Fruit fly (Drosophila melanogaster) whole organism, embryonic: ENCODE data around the gene bor.

Experiments
- B-H2 ChIP-seq: fragments of 200-800 bp; sonication (Bioruptor generic); optimal IDR thresholded peaks from 2 replicates; lab custom pipeline; 2018; ENCODE audit warnings: missing biosample characterization, mild to moderate bottlenecking, missing genetic modification characterization
- CG10431 ChIP-seq: fragments of 200-800 bp; sonication (Bioruptor generic); optimal IDR thresholded peaks from 3 replicates; lab custom pipeline; 2018; ENCODE audit warnings: missing biosample characterization, mild to moderate bottlenecking, missing genetic modification characterization
- CG10565 ChIP-seq: fragments of 200-800 bp; sonication (Bioruptor generic); optimal IDR thresholded peaks from 3 replicates; lab custom pipeline; 2016; ENCODE audit warnings: missing biosample characterization, mild to moderate bottlenecking, missing genetic modification characterization
- CG10654 ChIP-seq: fragments of 200-800 bp; sonication (Bioruptor generic); optimal IDR thresholded peaks from 2 replicates; lab custom pipeline; 2016; ENCODE audit warnings: missing biosample characterization, missing genetic modification characterization
- CG12942 ChIP-seq: fragments of 200-800 bp; sonication (Bioruptor generic); optimal IDR thresholded peaks from 3 replicates; lab custom pipeline; 2016; ENCODE audit warnings: missing biosample characterization, missing genetic modification characterization
- CG13624 ChIP-seq: fragments of 200-800 bp; sonication (Bioruptor generic); optimal IDR thresholded peaks from 2 replicates; lab custom pipeline; 2016; ENCODE audit warnings: missing biosample characterization, missing genetic modification characterization
- CG14441 ChIP-seq: fragments of 200-800 bp; sonication (Bioruptor generic); IDR thresholded peaks from 2 replicates; pipeline ENCODE4 v1.3.6; 2022; ENCODE audit warnings: missing biosample characterization, missing genetic modification characterization
- CG17361 ChIP-seq: fragments of 200-800 bp; sonication (Bioruptor generic); IDR thresholded peaks from 3 replicates; pipeline ENCODE4 v1.3.6; 2022; ENCODE audit warnings: missing biosample characterization, missing genetic modification characterization
- CG17912 ChIP-seq: fragments of 200-800 bp; sonication (Bioruptor generic); optimal IDR thresholded peaks from 2 replicates; lab custom pipeline; 2018; ENCODE audit warnings: missing biosample characterization, mild to moderate bottlenecking, missing genetic modification characterization
- CG18011 ChIP-seq: fragments of 200-800 bp; sonication (Bioruptor generic); optimal IDR thresholded peaks from 2 replicates; lab custom pipeline; 2017; ENCODE audit warnings: missing biosample characterization, missing genetic modification characterization, mild to moderate bottlenecking, moderate library complexity, missing genotype
- CG2120 ChIP-seq: fragments of 200-800 bp; sonication (Bioruptor generic); optimal IDR thresholded peaks from 3 replicates; lab custom pipeline; 2016; ENCODE audit warnings: missing biosample characterization, missing genetic modification characterization
- CG32532 ChIP-seq: fragments of 200-800 bp; sonication (Bioruptor generic); IDR thresholded peaks from 2 replicates; pipeline ENCODE4 v1.3.6; 2022; ENCODE audit warnings: missing biosample characterization, missing genetic modification characterization
- CG3407 ChIP-seq: fragments of 200-800 bp; sonication (Bioruptor generic); optimal IDR thresholded peaks from 2 replicates; lab custom pipeline; 2018; ENCODE audit warnings: missing biosample characterization, mild to moderate bottlenecking, missing genetic modification characterization
- CG34224 ChIP-seq: fragments of 200-800 bp; sonication (Bioruptor generic); IDR thresholded peaks from 3 replicates; pipeline ENCODE4 v1.3.6; 2022; ENCODE audit warnings: missing biosample characterization, missing genetic modification characterization; ENCODE audit not compliant: partially characterized antibody
- CG3726 ChIP-seq: fragments of 200-800 bp; sonication (Bioruptor generic); IDR thresholded peaks from 3 replicates; pipeline ENCODE4, ENCODE4 v1.3.6; 2022; ENCODE audit warnings: missing biosample characterization, missing genetic modification characterization
- CG3838 ChIP-seq: fragments of 200-800 bp; sonication (Bioruptor generic); optimal IDR thresholded peaks from 3 replicates; lab custom pipeline; 2016; ENCODE audit warnings: missing biosample characterization, missing genetic modification characterization
- CG43689 ChIP-seq: fragments of 200-800 bp; sonication (Bioruptor generic); IDR thresholded peaks from 2 replicates; pipeline ENCODE4 v1.3.6; 2022; ENCODE audit warnings: missing biosample characterization, missing genetic modification characterization
- CG5245 ChIP-seq: fragments of 200-800 bp; sonication (Bioruptor generic); optimal IDR thresholded peaks from 3 replicates; lab custom pipeline; 2016; ENCODE audit warnings: missing biosample characterization, missing genetic modification characterization
- CG7839 ChIP-seq: fragments of 200-800 bp; sonication (Bioruptor generic); optimal IDR thresholded peaks from 3 replicates; lab custom pipeline; 2018; ENCODE audit warnings: missing biosample characterization, mild to moderate bottlenecking, missing genetic modification characterization, moderate library complexity
- CG8281 ChIP-seq: fragments of 200-800 bp; sonication (Bioruptor generic); optimal IDR thresholded peaks from 2 replicates; lab custom pipeline; 2018; ENCODE audit warnings: missing biosample characterization, mild to moderate bottlenecking, missing genetic modification characterization, moderate library complexity
- CG8765 ChIP-seq: fragments of 200-800 bp; sonication (Bioruptor generic); IDR thresholded peaks from 2 replicates; pipeline ENCODE4 v1.3.6; 2022; ENCODE audit warnings: missing biosample characterization, missing genetic modification characterization
- CG9797 ChIP-seq: fragments of 200-800 bp; sonication (Bioruptor generic); optimal IDR thresholded peaks from 3 replicates; lab custom pipeline; 2018; ENCODE audit warnings: missing biosample characterization, mild to moderate bottlenecking, missing genetic modification characterization
- Deaf1 ChIP-seq: fragments of 200-800 bp; optimal IDR thresholded peaks from 3 replicates; lab custom pipeline; 2019; ENCODE audit warnings: missing biosample characterization, mild to moderate bottlenecking, missing genetic modification characterization, moderate library complexity
- Fer1 ChIP-seq: fragments of 200-800 bp; sonication (Bioruptor generic); optimal IDR thresholded peaks from 2 replicates; lab custom pipeline; 2017; ENCODE audit warnings: missing biosample characterization, mild to moderate bottlenecking, missing genetic modification characterization
- HLH4C ChIP-seq: fragments of 200-800 bp; sonication (Bioruptor generic); IDR thresholded peaks from 3 replicates; pipeline ENCODE4 v1.3.6; 2022; ENCODE audit warnings: missing biosample characterization, missing genetic modification characterization; ENCODE audit not compliant: partially characterized antibody
- Mad ChIP-seq: fragments of 200-800 bp; sonication (Bioruptor generic); optimal IDR thresholded peaks from 2 replicates; lab custom pipeline; 2016; ENCODE audit warnings: missing biosample characterization, missing genetic modification characterization
- Sin3A ChIP-seq: fragments of >200 bp; optimal IDR thresholded peaks from 2 replicates; lab custom pipeline; 2018
- Stat92E ChIP-seq, 3 experiments: fragments of >200 bp in 2 of 3; fragments of 200-800 bp in 1 of 3; sonication (Bioruptor generic) in 1 of 3; optimal IDR thresholded peaks; 2 replicates each; lab custom pipeline; 2017 to 2019; ENCODE audit warnings: missing biosample characterization in 3 of 3, missing genetic modification characterization in 3 of 3, mild to moderate bottlenecking in 1 of 3, moderate library complexity in 1 of 3
- ab ChIP-seq: fragments of 200-800 bp; sonication (Bioruptor generic); optimal IDR thresholded peaks from 2 replicates; lab custom pipeline; 2016; ENCODE audit warnings: missing biosample characterization, missing genetic modification characterization
- ara ChIP-seq: fragments of 200-800 bp; sonication (Bioruptor generic); IDR thresholded peaks from 2 replicates; pipeline ENCODE4 v1.3.6; 2022; ENCODE audit warnings: missing biosample characterization, missing genetic modification characterization
- btn ChIP-seq: fragments of 200-800 bp; sonication (Bioruptor generic); optimal IDR thresholded peaks from 2 replicates; lab custom pipeline; 2016; ENCODE audit warnings: missing biosample characterization, missing genetic modification characterization
- chinmo ChIP-seq: fragments of 200-800 bp; sonication (Bioruptor generic); IDR thresholded peaks from 4 replicates; pipeline ENCODE4 v1.3.6; 2022; ENCODE audit warnings: missing biosample characterization, missing genetic modification characterization; ENCODE audit not compliant: partially characterized antibody
- disco-r ChIP-seq: fragments of 200-800 bp; sonication (Bioruptor generic); optimal IDR thresholded peaks from 2 replicates; lab custom pipeline; 2016; ENCODE audit warnings: missing biosample characterization, missing genetic modification characterization
- dmrt11E ChIP-seq: fragments of 200-800 bp; sonication (Bioruptor generic); optimal IDR thresholded peaks from 3 replicates; lab custom pipeline; 2018; ENCODE audit warnings: missing biosample characterization, mild to moderate bottlenecking, missing genetic modification characterization, moderate library complexity
- eve ChIP-seq, 2 experiments: fragments of >200 bp; optimal IDR thresholded peaks; 2 replicates each; lab custom pipeline; 2017; ENCODE audit warnings: missing biosample characterization in 2 of 2, missing genetic modification characterization in 2 of 2
- gcm2 ChIP-seq: fragments of 200-800 bp; sonication (Bioruptor generic); optimal IDR thresholded peaks from 2 replicates; lab custom pipeline; 2016; ENCODE audit warnings: missing biosample characterization, missing genetic modification characterization
- grau ChIP-seq: fragments of 200-800 bp; optimal IDR thresholded peaks from 3 replicates; lab custom pipeline; 2019; ENCODE audit warnings: missing biosample characterization, mild to moderate bottlenecking, missing genetic modification characterization, moderate library complexity
- gsb ChIP-seq: fragments of 200-800 bp; sonication (Bioruptor generic); IDR thresholded peaks from 2 replicates; pipeline ENCODE4 v1.3.6; 2022; ENCODE audit warnings: missing biosample characterization, missing genetic modification characterization
- gsb-n ChIP-seq: fragments of 200-800 bp; sonication (Bioruptor generic); optimal IDR thresholded peaks from 3 replicates; lab custom pipeline; 2018; ENCODE audit warnings: missing biosample characterization, mild to moderate bottlenecking, missing genetic modification characterization
- her ChIP-seq: fragments of 200-800 bp; sonication (Bioruptor generic); optimal IDR thresholded peaks from 2 replicates; lab custom pipeline; 2016; ENCODE audit warnings: missing biosample characterization, missing genetic modification characterization
- hth ChIP-seq: fragments of >200 bp; optimal IDR thresholded peaks from 2 replicates; lab custom pipeline; 2017; ENCODE audit warnings: inconsistent platforms
- lab ChIP-seq: fragments of 200-800 bp; sonication (Bioruptor generic); optimal IDR thresholded peaks from 3 replicates; lab custom pipeline; 2017; ENCODE audit warnings: missing biosample characterization, missing genetic modification characterization, mild to moderate bottlenecking, moderate library complexity, missing genetic modification reagents
- lilli ChIP-seq: fragments of 200-800 bp; sonication (Bioruptor generic); optimal IDR thresholded peaks from 3 replicates; lab custom pipeline; 2016; ENCODE audit warnings: missing biosample characterization, missing genetic modification characterization
- nmo ChIP-seq: fragments of 200-800 bp; sonication (Bioruptor generic); optimal IDR thresholded peaks from 2 replicates; lab custom pipeline; 2018; ENCODE audit warnings: missing biosample characterization, mild to moderate bottlenecking, missing genetic modification characterization, moderate library complexity
- onecut ChIP-seq: fragments of 200-800 bp; sonication (Bioruptor generic); IDR thresholded peaks from 2 replicates; pipeline ENCODE4 v1.3.6; 2022; ENCODE audit warnings: missing biosample characterization, missing genetic modification characterization
- peb ChIP-seq: fragments of 200-800 bp; sonication (Bioruptor generic); IDR thresholded peaks from 2 replicates; pipeline ENCODE4 v1.3.6; 2022; ENCODE audit warnings: missing biosample characterization, missing genetic modification characterization
- pita ChIP-seq: fragments of 200-800 bp; sonication (Bioruptor generic); optimal IDR thresholded peaks from 2 replicates; lab custom pipeline; 2017; ENCODE audit warnings: missing biosample characterization, mild to moderate bottlenecking, missing genetic modification characterization
- pros ChIP-seq: fragments of 200-800 bp; sonication (Bioruptor generic); optimal IDR thresholded peaks from 3 replicates; lab custom pipeline; 2019; ENCODE audit warnings: missing biosample characterization, mild to moderate bottlenecking, missing genetic modification characterization, moderate library complexity
- row ChIP-seq: fragments of 200-800 bp; sonication (Bioruptor generic); IDR thresholded peaks from 3 replicates; pipeline ENCODE4 v1.3.6; 2022; ENCODE audit warnings: missing biosample characterization, missing genetic modification characterization
- sr ChIP-seq: fragments of 200-800 bp; sonication (Bioruptor generic); IDR thresholded peaks from 3 replicates; pipeline ENCODE4 v1.3.6; 2022; ENCODE audit warnings: missing biosample characterization, missing genetic modification characterization
- z ChIP-seq: fragments of 200-800 bp; sonication (Bioruptor generic); IDR thresholded peaks from 3 replicates; pipeline ENCODE4 v1.3.6; 2022; ENCODE audit warnings: missing biosample characterization, missing genetic modification characterization
- zen ChIP-seq: fragments of 200-800 bp; sonication (Bioruptor generic); optimal IDR thresholded peaks from 3 replicates; lab custom pipeline; 2018; ENCODE audit warnings: missing biosample characterization, mild to moderate bottlenecking, missing genetic modification characterization, moderate library complexity

bor gene

dm6 chr3R:16242461-16242934, 21.4 kb downstream of the bor start (continued):
- no peak for TF ChIP-seq chinmo (GFP tag; lab: Robert Waterston, UW)
- peak; percentile 26 for TF ChIP-seq btn (GFP tag; lab: Kevin White, UChicago)
- peak; percentile 20 for TF ChIP-seq CG8281 (tag; lab: Kevin White, UChicago)
- TF ChIP-seq CG12942 (GFP tag; lab: Kevin White, UChicago): no peak
- peak in 2 of 3 experiments; percentile 54 to 93 for TF ChIP-seq Stat92E (GFP tag; optimal IDR thresholded peaks at IDR 0.05; lab: Kevin White, UChicago)
- no peak for TF ChIP-seq ara (GFP tag; lab: Robert Waterston, UW)
- no peak for TF ChIP-seq CG8765 (GFP tag; lab: Robert Waterston, UW)
- TF ChIP-seq CG9797 (GFP tag; lab: Kevin White, UChicago): no peak
- no peak for TF ChIP-seq Sin3A (lab: Kevin White, UChicago)
- TF ChIP-seq sr (GFP tag; lab: Robert Waterston, UW): no peak
- TF ChIP-seq HLH4C (GFP tag; lab: Robert Waterston, UW): no peak
- TF ChIP-seq CG17361 (GFP tag; lab: Robert Waterston, UW): no peak
- peak; percentile 64 for TF ChIP-seq zen
- TF ChIP-seq B-H2 (GFP tag; lab: Kevin White, UChicago): peak; percentile 36
- no peak for TF ChIP-seq gcm2 (GFP tag; lab: Kevin White, UChicago)
- peak; percentile 4 for TF ChIP-seq CG5245 (GFP tag; lab: Kevin White, UChicago)
- TF ChIP-seq z (GFP tag; lab: Robert Waterston, UW): no peak
- no peak for TF ChIP-seq CG14441 (GFP tag; lab: Robert Waterston, UW)
- peak; percentile 34 for TF ChIP-seq CG3838 (GFP tag; lab: Kevin White, UChicago)
- no peak for TF ChIP-seq hth (lab: Kevin White, UChicago)
- peak; percentile 48 for TF ChIP-seq ab (GFP tag; lab: Kevin White, UChicago)
- peak; percentile 66 for TF ChIP-seq CG17912 (GFP tag; lab: Kevin White, UChicago)
- peak; percentile 41; the same call in 1 of the 2 replicates for TF ChIP-seq onecut
- no peak for TF ChIP-seq CG10565 (GFP tag; lab: Kevin White, UChicago)
- TF ChIP-seq dmrt11E: no peak
- no peak for TF ChIP-seq gsb (GFP tag; lab: Robert Waterston, UW)
- no peak for TF ChIP-seq CG3726 (GFP tag; lab: Robert Waterston, UW)
- peak; percentile 26 for TF ChIP-seq gsb-n (tag; lab: Kevin White, UChicago)
- TF ChIP-seq pita (GFP tag; lab: Kevin White, UChicago): no peak
- TF ChIP-seq CG3407: no peak
- no peak for TF ChIP-seq CG34224 (GFP tag; lab: Robert Waterston, UW)
- peak; percentile 67 for TF ChIP-seq her
- TF ChIP-seq Fer1 (GFP tag; lab: Kevin White, UChicago): peak; percentile 81
- no peak for TF ChIP-seq peb (GFP tag; lab: Robert Waterston, UW)
- TF ChIP-seq CG18011 (GFP tag; lab: Kevin White, UChicago): no peak
- TF ChIP-seq lilli (GFP tag; lab: Kevin White, UChicago): peak; percentile 39
- TF ChIP-seq CG43689: no peak
- TF ChIP-seq Mad (GFP tag; lab: Kevin White, UChicago): no peak
- peak; percentile 44 for TF ChIP-seq CG7839 (tag; lab: Kevin White, UChicago)
- no peak for TF ChIP-seq row (GFP tag; lab: Robert Waterston, UW)
- TF ChIP-seq Deaf1: peak; percentile 98
- TF ChIP-seq nmo (GFP tag; lab: Kevin White, UChicago): peak; percentile 41
- TF ChIP-seq CG32532 (GFP tag; lab: Robert Waterston, UW): no peak
- no peak for TF ChIP-seq disco-r (GFP tag; lab: Kevin White, UChicago)
- peak; percentile 34 for TF ChIP-seq CG10431 (GFP tag; lab: Kevin White, UChicago)
- TF ChIP-seq CG13624 (GFP tag; lab: Kevin White, UChicago): peak; percentile 72
- peak; percentile 85 for TF ChIP-seq lab
- TF ChIP-seq eve (GFP tag; optimal IDR thresholded peaks at IDR 0.05; lab: Kevin White, UChicago): no peak
- TF ChIP-seq CG2120 (GFP tag; lab: Kevin White, UChicago): no peak
- TF ChIP-seq CG10654 (GFP tag; lab: Kevin White, UChicago): no peak
- TF ChIP-seq pros: peak; percentile 95
- TF ChIP-seq grau (tag; lab: Kevin White, UChicago): peak; percentile 34
